Fruit fly (Drosophila melanogaster): ENCODE data around the gene RASSF8.
A peak's percentile ranks its signal among the peaks of the same experiment; 100 is the strongest.

RASSF8 gene

DNA sequence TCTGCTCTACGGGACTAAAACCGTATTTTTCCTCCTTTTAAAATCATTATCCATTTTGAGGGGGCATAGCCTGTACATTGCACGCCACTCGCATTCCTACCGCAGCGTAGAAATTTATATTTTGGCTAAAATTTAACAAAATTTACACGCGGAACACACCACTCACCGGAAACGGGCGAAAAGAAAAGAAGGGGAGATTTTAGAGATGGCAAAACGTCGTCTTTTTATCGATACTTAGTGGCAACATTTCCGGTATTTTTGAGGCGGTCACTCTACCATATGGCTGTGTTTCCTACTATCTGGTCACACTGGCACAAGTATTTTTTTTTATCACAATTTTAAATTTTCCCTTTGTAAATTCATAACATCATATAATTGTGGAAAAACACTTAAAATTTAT is 23.3 kb downstream of the RASSF8 start, which contains the start of gene RpL27:
RpL27 (minus strand) TSS at position 193 of the 400 bp plus-strand sequence.
- peak; percentile 89 for TF ChIP-seq CG7101 (tag; optimal IDR thresholded peaks at IDR 0.05)
- peak; percentile 81 for TF ChIP-seq CG12768 (GFP tag; optimal IDR thresholded peaks at IDR 0.05)
- TF ChIP-seq tj (GFP tag; optimal IDR thresholded peaks at IDR 0.05): peak; percentile 59
- TF ChIP-seq CG11617 (GFP tag; optimal IDR thresholded peaks at IDR 0.05): peak; percentile 88
- peak; percentile 75 for TF ChIP-seq Crg-1 (GFP tag; optimal IDR thresholded peaks at IDR 0.05)
- TF ChIP-seq pad (GFP tag; optimal IDR thresholded peaks at IDR 0.05): peak; percentile 92
- TF ChIP-seq Clk (GFP tag; optimal IDR thresholded peaks at IDR 0.05): peak; percentile 62
- TF ChIP-seq CG14711 (tag; optimal IDR thresholded peaks at IDR 0.05): peak; percentile 69
- TF ChIP-seq CG1620 (GFP tag; optimal IDR thresholded peaks at IDR 0.05): peak; percentile 77
- TF ChIP-seq toe (GFP tag; optimal IDR thresholded peaks at IDR 0.05): peak; percentile 67
- TF ChIP-seq ovo (GFP tag; optimal IDR thresholded peaks at IDR 0.05): peak; percentile 80
- TF ChIP-seq CG7045 (GFP tag; optimal IDR thresholded peaks at IDR 0.05): peak; percentile 82
- TF ChIP-seq CG33017 (tag; optimal IDR thresholded peaks at IDR 0.05): peak; percentile 77
- TF ChIP-seq Hr96 (GFP tag; optimal IDR thresholded peaks at IDR 0.05): no peak
- TF ChIP-seq bab1 (GFP tag; optimal IDR thresholded peaks at IDR 0.05): peak; percentile 91
- peak; percentile 76 for TF ChIP-seq CG5204 (GFP tag; optimal IDR thresholded peaks at IDR 0.05)
- TF ChIP-seq Mnt (GFP tag; optimal IDR thresholded peaks at IDR 0.05): peak; percentile 88
- peak; percentile 40 for TF ChIP-seq cic (GFP tag; optimal IDR thresholded peaks at IDR 0.05)
- TF ChIP-seq cnc (optimal IDR thresholded peaks at IDR 0.05): no peak
- no peak for TF ChIP-seq kay (GFP tag; ENCODE audit: borderline replicate concordance)

DNA sequence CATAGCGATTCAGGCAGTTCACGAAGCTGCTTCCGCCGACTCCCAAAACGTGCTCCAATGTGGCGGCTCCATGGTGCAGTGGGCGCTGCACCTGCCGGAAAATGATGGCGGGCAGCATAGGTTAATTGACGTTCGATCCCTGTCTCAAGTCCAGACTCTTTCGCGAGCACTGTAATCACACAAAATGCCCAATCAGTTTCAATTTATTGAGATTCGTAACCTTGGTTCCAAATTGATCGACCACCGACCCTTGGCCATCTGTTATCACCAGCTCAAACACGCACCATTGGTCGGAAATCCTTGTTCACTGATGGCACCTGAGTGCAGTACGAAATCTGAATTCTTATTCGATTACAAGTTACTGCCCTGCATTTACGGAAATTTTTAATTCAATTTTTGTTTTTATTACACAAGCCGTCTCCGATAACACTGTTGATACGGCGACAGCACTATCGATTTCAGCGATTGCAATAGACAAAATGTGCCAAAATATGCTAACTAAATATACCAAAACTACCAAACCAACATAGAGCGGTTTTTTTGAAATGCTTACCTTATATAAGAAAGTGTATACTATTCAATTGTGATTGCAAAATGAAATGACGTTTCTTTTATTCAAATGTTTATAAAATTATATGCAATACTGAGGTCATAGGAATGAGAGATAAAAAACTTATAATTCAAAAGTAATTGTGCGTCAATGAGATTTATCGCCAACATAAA is 25.3 kb downstream of the RASSF8 start, which contains the start of gene CLS:
CLS (minus strand) TSS at position 673 of the 723 bp plus-strand sequence.
- TF ChIP-seq tj (GFP tag; optimal IDR thresholded peaks at IDR 0.05): no peak
- peak; percentile 13 for TF ChIP-seq CG14711 (tag; optimal IDR thresholded peaks at IDR 0.05)
- TF ChIP-seq CG33017 (tag; optimal IDR thresholded peaks at IDR 0.05): no peak
- no peak for TF ChIP-seq Hr96 (GFP tag; optimal IDR thresholded peaks at IDR 0.05)
- no peak for TF ChIP-seq CG12768 (GFP tag; optimal IDR thresholded peaks at IDR 0.05)

DNA sequence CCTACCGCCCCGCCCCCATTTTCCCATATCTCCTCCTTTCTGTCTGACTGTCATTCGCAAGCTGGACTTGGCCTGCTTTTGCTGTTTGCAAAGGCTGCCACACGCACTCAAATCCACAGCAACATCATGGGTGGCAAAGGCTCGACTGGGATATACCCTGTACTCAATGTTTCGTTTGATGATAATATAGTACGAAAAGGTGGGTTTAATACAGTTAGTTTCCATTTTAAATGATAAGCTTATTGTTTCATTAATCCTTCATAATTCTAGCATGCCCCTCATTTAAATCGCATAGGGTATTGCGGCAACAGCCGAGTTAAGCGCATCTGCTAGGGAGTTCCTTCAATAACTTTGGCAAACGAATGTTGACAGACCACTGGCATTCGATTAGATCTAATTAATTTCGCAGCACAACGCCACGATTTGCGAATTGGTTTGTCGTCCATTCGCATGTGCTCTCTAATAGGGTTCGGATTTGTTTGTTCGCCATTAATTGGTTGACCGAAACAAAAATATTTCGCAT is 32.6 kb downstream of the RASSF8 start:
- TF ChIP-seq ovo (GFP tag; optimal IDR thresholded peaks at IDR 0.05) (no peak), cic (GFP tag; optimal IDR thresholded peaks at IDR 0.05) (no peak), CG7101 (tag; optimal IDR thresholded peaks at IDR 0.05) (no peak), toe (GFP tag; optimal IDR thresholded peaks at IDR 0.05) (no peak), CG1620 (GFP tag; optimal IDR thresholded peaks at IDR 0.05) (no peak), kay (GFP tag; ENCODE audit: borderline replicate concordance) (no peak), CG7045 (GFP tag; optimal IDR thresholded peaks at IDR 0.05) (no peak), CG11617 (GFP tag; optimal IDR thresholded peaks at IDR 0.05) (no peak), tj (GFP tag; optimal IDR thresholded peaks at IDR 0.05) (no peak), pad (GFP tag; optimal IDR thresholded peaks at IDR 0.05) (no peak), Mnt (GFP tag; optimal IDR thresholded peaks at IDR 0.05) (no peak), Crg-1 (GFP tag; optimal IDR thresholded peaks at IDR 0.05) (no peak), Clk (GFP tag; optimal IDR thresholded peaks at IDR 0.05) (no peak), CG12768 (GFP tag; optimal IDR thresholded peaks at IDR 0.05) (no peak), bab1 (GFP tag; optimal IDR thresholded peaks at IDR 0.05) (no peak), Hr96 (GFP tag; optimal IDR thresholded peaks at IDR 0.05) (no peak)
